Worm (Caenorhabditis elegans) whole organism, L4 larva: ENCODE results near the gene F45D3.4.
A peak's percentile ranks its signal among the peaks of the same experiment; 100 is the strongest.

ENCODE experiments used
- F10B5.3 ChIP-seq: sonication (generic microtip); optimal IDR thresholded peaks from 2 replicates; lab custom pipeline; 2016; ENCODE audit warnings: mild to moderate bottlenecking, missing genetic modification characterization, missing compliant biosample characterization
- T26A8.4 ChIP-seq: fragments of 200-800 bp; sonication (Bioruptor generic); IDR thresholded peaks from 2 replicates; pipeline ENCODE4 v1.3.6; 2022; ENCODE audit warnings: missing genetic modification characterization, missing compliant biosample characterization
- Y48G9A.11 ChIP-seq: fragments of 200-800 bp; sonication (Bioruptor generic); IDR thresholded peaks from 2 replicates; pipeline ENCODE4 v1.3.6; 2022; ENCODE audit warnings: missing genetic modification reagents, missing genetic modification characterization, missing compliant biosample characterization
- aha-1 ChIP-seq: fragments of 150-350 bp; peaks from one replicate; lab custom pipeline; 2014; ENCODE audit warnings: missing biosample characterization, missing genetic modification characterization
- ama-1 ChIP-seq: fragments of 150-350 bp; optimal IDR thresholded peaks from 2 replicates; lab custom pipeline; 2014; ENCODE audit warnings: inconsistent platforms, mixed read lengths
- ceh-20 ChIP-seq: fragments of 200-800 bp; sonication (Bioruptor generic); IDR thresholded peaks from 2 replicates; pipeline ENCODE4 v1.3.6; 2022; ENCODE audit warnings: missing genetic modification reagents, missing genetic modification characterization, missing compliant biosample characterization
- dmd-6 ChIP-seq: fragments of 200-800 bp; sonication (Bioruptor generic); IDR thresholded peaks from 2 replicates; pipeline ENCODE4 v1.3.6; 2022; ENCODE audit warnings: missing genetic modification reagents, missing genetic modification characterization, missing compliant biosample characterization
- dpl-1 ChIP-seq: fragments of 150-350 bp; optimal IDR thresholded peaks from 2 replicates; lab custom pipeline; 2014; ENCODE audit warnings: missing biosample characterization, missing genetic modification reagents, missing genetic modification characterization
- dve-1 ChIP-seq: sonication (generic microtip); optimal IDR thresholded peaks from 2 replicates; lab custom pipeline; 2017; ENCODE audit warnings: antibody characterized with exemption, mild to moderate bottlenecking, missing genetic modification characterization, missing compliant biosample characterization; ENCODE audit not compliant: insufficient read depth
- hlh-11 ChIP-seq: fragments of 200-800 bp; sonication (Bioruptor generic); optimal IDR thresholded peaks from 2 replicates; lab custom pipeline; 2018; ENCODE audit warnings: mild to moderate bottlenecking, missing genetic modification characterization, missing compliant biosample characterization
- hlh-30 ChIP-seq: sonication (generic microtip); optimal IDR thresholded peaks from 2 replicates; lab custom pipeline; 2017; ENCODE audit warnings: antibody characterized with exemption, mild to moderate bottlenecking, missing genetic modification characterization, missing compliant biosample characterization; ENCODE audit not compliant: insufficient read depth
- jun-1 ChIP-seq: fragments of 150-350 bp; optimal IDR thresholded peaks from 2 replicates; lab custom pipeline; 2014; ENCODE audit warnings: missing biosample characterization, missing genetic modification reagents, missing genetic modification characterization
- lim-7 ChIP-seq: fragments of 200-800 bp; sonication (Bioruptor generic); IDR thresholded peaks from 2 replicates; pipeline ENCODE4 v1.3.6; 2022; ENCODE audit warnings: missing genetic modification characterization, missing compliant biosample characterization
- lin-13 ChIP-seq: fragments of 150-350 bp; optimal IDR thresholded peaks from 2 replicates; lab custom pipeline; 2014; ENCODE audit warnings: missing biosample characterization, missing genetic modification reagents, missing genetic modification characterization
- lsy-2 ChIP-seq, 2 experiments: fragments of 150-350 bp in 1 of 2; sonication (generic microtip) in 1 of 2; optimal IDR thresholded peaks; 2 replicates each; lab custom pipeline; 2014 to 2017; ENCODE audit warnings: missing biosample characterization in 2 of 2, missing genetic modification characterization in 2 of 2
- madf-9 ChIP-seq: fragments of 200-800 bp; sonication (Bioruptor generic); conservative IDR thresholded peaks from 2 replicates; pipeline ENCODE4 v1.3.6; 2022; ENCODE audit warnings: missing genetic modification reagents, missing genetic modification characterization, missing compliant biosample characterization
- mdl-1 ChIP-seq, 2 experiments: fragments of 150-350 bp in 1 of 2; sonication (generic microtip) in 1 of 2; optimal IDR thresholded peaks; 2 replicates each; lab custom pipeline; 2014 to 2017; ENCODE audit warnings: missing biosample characterization in 2 of 2, missing genetic modification characterization in 2 of 2
- mep-1 ChIP-seq: fragments of 150-350 bp; sonication (generic microtip); optimal IDR thresholded peaks from 3 replicates; lab custom pipeline; 2014; ENCODE audit warnings: missing biosample characterization, missing genetic modification characterization
- mes-2 ChIP-seq: sonication (generic microtip); optimal IDR thresholded peaks from 2 replicates; lab custom pipeline; 2016; ENCODE audit warnings: missing genotype, mild to moderate bottlenecking, missing genetic modification characterization, missing compliant biosample characterization; ENCODE audit not compliant: poor library complexity, severe bottlenecking
- mxl-3 ChIP-seq: fragments of 200-800 bp; sonication (Bioruptor generic); optimal IDR thresholded peaks from 2 replicates; lab custom pipeline; 2018; ENCODE audit warnings: mild to moderate bottlenecking, missing genetic modification characterization, missing compliant biosample characterization
- nhr-10 ChIP-seq: fragments of 150-350 bp; optimal IDR thresholded peaks from 2 replicates; lab custom pipeline; 2014; ENCODE audit warnings: missing biosample characterization, missing genetic modification characterization
- nhr-102 ChIP-seq: sonication (generic microtip); optimal IDR thresholded peaks from 2 replicates; lab custom pipeline; 2016; ENCODE audit warnings: mild to moderate bottlenecking, missing genetic modification characterization, moderate library complexity, missing compliant biosample characterization
- nhr-25 ChIP-seq: sonication (generic microtip); optimal IDR thresholded peaks from 2 replicates; lab custom pipeline; 2017; ENCODE audit warnings: missing genetic modification characterization, mild to moderate bottlenecking, missing compliant biosample characterization, antibody characterized with exemption, moderate library complexity, borderline replicate concordance; ENCODE audit not compliant: insufficient read depth
- nhr-28 ChIP-seq: fragments of 150-350 bp; optimal IDR thresholded peaks from 2 replicates; lab custom pipeline; 2014; ENCODE audit warnings: missing biosample characterization, missing genetic modification characterization
- nhr-6 ChIP-seq: fragments of 150-350 bp; optimal IDR thresholded peaks from 2 replicates; lab custom pipeline; 2014; ENCODE audit warnings: missing biosample characterization, missing genetic modification characterization
- pqm-1 ChIP-seq: sonication (generic microtip); optimal IDR thresholded peaks from 2 replicates; lab custom pipeline; 2017; ENCODE audit warnings: missing biosample characterization, missing genetic modification characterization
- rbr-2 ChIP-seq: sonication (generic microtip); optimal IDR thresholded peaks from 2 replicates; lab custom pipeline; 2016; ENCODE audit warnings: missing genotype, missing genetic modification characterization, missing compliant biosample characterization
- sdz-12 ChIP-seq: fragments of 200-800 bp; sonication (Bioruptor generic); optimal IDR thresholded peaks from 2 replicates; lab custom pipeline; 2018; ENCODE audit warnings: mild to moderate bottlenecking, missing genetic modification characterization, missing compliant biosample characterization
- skn-1 ChIP-seq: fragments of 150-350 bp; optimal IDR thresholded peaks from 2 replicates; lab custom pipeline; 2014; ENCODE audit warnings: missing biosample characterization, missing genetic modification characterization
- unc-62 ChIP-seq, 3 experiments: fragments of 150-350 bp in 1 of 3; sonication (generic microtip); optimal IDR thresholded peaks in 2 of 3; peaks in 1 of 3; 1 replicate in 1 of 3; 2 replicates in 2 of 3; lab custom pipeline; 2014 to 2017; ENCODE audit warnings: missing biosample characterization in 3 of 3, missing genetic modification characterization in 3 of 3, missing genetic modification reagents in 3 of 3, missing genotype in 1 of 3
- zip-2 ChIP-seq: fragments of 150-350 bp; optimal IDR thresholded peaks from 2 replicates; lab custom pipeline; 2014; ENCODE audit warnings: missing biosample characterization, missing genetic modification characterization

Gene F45D3.4

DNA sequence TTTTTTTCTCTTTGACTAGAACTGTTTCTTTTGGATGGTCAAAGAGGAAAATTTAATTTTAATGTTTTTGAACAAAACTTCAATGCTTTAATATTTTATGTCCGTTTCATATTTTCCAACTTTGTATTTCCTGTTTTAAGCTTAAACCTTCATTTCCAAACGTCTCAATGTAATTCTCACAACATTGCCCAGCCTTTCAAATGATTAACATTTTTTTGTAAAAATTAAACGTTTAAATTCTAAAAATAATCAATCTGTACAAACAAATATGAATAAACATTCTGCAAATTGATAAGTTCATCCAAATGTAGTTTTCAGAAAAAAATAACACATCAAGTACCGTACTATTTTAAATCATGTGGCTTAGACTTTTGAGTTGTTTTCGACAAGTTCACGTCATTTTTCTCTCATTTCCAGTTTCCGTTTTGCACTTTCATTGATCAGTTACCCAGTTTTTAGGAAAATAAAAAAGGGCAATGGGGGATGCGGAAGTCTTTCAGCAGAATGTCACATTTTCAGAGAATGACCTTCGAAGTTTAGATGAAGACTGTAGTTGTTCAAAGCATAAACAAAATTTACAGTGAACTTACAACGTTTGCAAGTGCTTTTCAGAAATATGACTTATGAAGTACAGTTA lies 10.2 kb downstream of the F45D3.4 start:
- TF ChIP-seq rbr-2 (tag; lab: Kevin White, UChicago) (peak; percentile 22), hlh-11 (tag; lab: Kevin White, UChicago) (peak; percentile 46), zip-2 (tag; lab: Kevin White, UChicago) (no peak), nhr-28 (tag; lab: Kevin White, UChicago) (peak; percentile 17), unc-62 (GFP tag; optimal IDR thresholded peaks at IDR 0.05 in 1 of 2; lab: Kevin White, UChicago) (peak in 1 of 2 experiments; percentile 99), unc-62 (tag; optimal IDR thresholded peaks at IDR 0.05; lab: Kevin White, UChicago) (no peak), lsy-2 (tag; optimal IDR thresholded peaks at IDR 0.05; lab: Kevin White, UChicago) (peak in 1 of 2 experiments; percentile 50), lim-7 (GFP tag; lab: Robert Waterston, UW) (no peak), aha-1 (tag; lab: Kevin White, UChicago) (peak; percentile 65), mes-2 (tag; lab: Kevin White, UChicago) (peak; percentile 47), mdl-1 (tag; optimal IDR thresholded peaks at IDR 0.05; lab: Kevin White, UChicago) (peak in 1 of 2 experiments; percentile 38), ama-1 (lab: Kevin White, UChicago) (peak; percentile 53), hlh-30 (tag; lab: Kevin White, UChicago) (peak; percentile 32), nhr-25 (tag; lab: Kevin White, UChicago) (peak; percentile 8), nhr-10 (tag; lab: Kevin White, UChicago) (peak; percentile 71), nhr-102 (peak; percentile 4), F10B5.3 (tag; lab: Kevin White, UChicago) (no peak), skn-1 (tag; lab: Kevin White, UChicago) (no peak)

ce11 chrV:12541207-12541606 lies 11.8 kb downstream of the F45D3.4 start:
- TF ChIP-seq T26A8.4 (no peak), unc-62 (GFP tag; optimal IDR thresholded peaks at IDR 0.05 in 1 of 2; lab: Kevin White, UChicago) (peak in 1 of 2 experiments; percentile 98), unc-62 (tag; optimal IDR thresholded peaks at IDR 0.05; lab: Kevin White, UChicago) (no peak), jun-1 (tag; lab: Kevin White, UChicago) (no peak), lin-13 (no peak), mdl-1 (tag; optimal IDR thresholded peaks at IDR 0.05; lab: Kevin White, UChicago) (no peak)

DNA sequence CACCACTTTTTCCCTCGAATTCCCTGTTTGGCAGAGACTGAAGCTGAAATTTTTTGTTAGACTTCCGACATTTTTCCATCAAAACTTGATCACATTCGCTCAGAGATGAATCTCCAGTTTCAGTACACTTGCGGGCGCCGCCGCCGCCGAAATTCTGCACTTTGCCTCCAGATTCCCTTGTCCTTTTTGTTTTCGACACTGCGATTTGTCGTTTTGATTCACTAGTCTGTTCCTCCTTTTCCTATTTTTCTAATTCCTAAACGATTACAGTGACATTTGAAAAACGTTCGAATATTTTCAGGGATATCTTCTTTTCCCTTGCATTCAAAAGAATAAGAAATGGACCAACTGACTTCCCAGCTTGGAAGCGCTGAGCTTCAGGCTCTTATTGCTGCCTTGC lies 12.3 kb downstream of the F45D3.4 start, which contains the start of gene F45D3.2:
F45D3.2 (plus strand) TSS at position 301 of the 400 bp plus-strand sequence.
- TF ChIP-seq nhr-6 (tag; lab: Kevin White, UChicago) (no peak), aha-1 (tag; lab: Kevin White, UChicago) (peak; percentile 29)

- peak; percentile 43; the same call in 1 of the 2 replicates for TF ChIP-seq dmd-6 (GFP tag; lab: Robert Waterston, UW)
- peak in 1 of 2 experiments; percentile 84 for TF ChIP-seq unc-62 (GFP tag; optimal IDR thresholded peaks at IDR 0.05 in 1 of 2; lab: Kevin White, UChicago)
- no peak for TF ChIP-seq unc-62 (tag; optimal IDR thresholded peaks at IDR 0.05; lab: Kevin White, UChicago)
- TF ChIP-seq Y48G9A.11 (GFP tag; lab: Robert Waterston, UW), result no peak
- peak; percentile 33 for TF ChIP-seq hlh-11 (tag; lab: Kevin White, UChicago)
- TF ChIP-seq rbr-2 (tag; lab: Kevin White, UChicago), result peak; percentile 18
- no peak for TF ChIP-seq madf-9 (GFP tag; lab: Robert Waterston, UW)
- TF ChIP-seq ama-1 (lab: Kevin White, UChicago), result peak; percentile 63
- TF ChIP-seq dve-1 (tag; lab: Kevin White, UChicago), result peak; percentile 27
- no peak for TF ChIP-seq dpl-1 (GFP tag; lab: Kevin White, UChicago)
- TF ChIP-seq ceh-20 (GFP tag; lab: Robert Waterston, UW), result peak; percentile 59; the same call in 1 of the 2 replicates
- peak; percentile 3 for TF ChIP-seq hlh-30 (tag; lab: Kevin White, UChicago)
- TF ChIP-seq mes-2 (tag; lab: Kevin White, UChicago), result peak; percentile 34
- peak; percentile 20 for TF ChIP-seq pqm-1 (tag; lab: Kevin White, UChicago)
- TF ChIP-seq mep-1 (tag; lab: Kevin White, UChicago), result peak; percentile 31
- TF ChIP-seq sdz-12 (GFP tag; lab: Kevin White, UChicago), result no peak
- peak; percentile 34 for TF ChIP-seq aha-1 (tag; lab: Kevin White, UChicago)
- peak; percentile 13 for TF ChIP-seq mxl-3 (GFP tag; lab: Kevin White, UChicago)
These were observed 13.0 kb downstream of the F45D3.4 start for ce11 chrV:12540018-12540417.
